Worm (Caenorhabditis elegans) whole organism, late embryonic: ENCODE data around the gene scav-4.

Experiments used
- C08G9.2 ChIP-seq: sonication (generic microtip); optimal IDR thresholded peaks from 2 replicates; lab custom pipeline; 2016; ENCODE audit warnings: mild to moderate bottlenecking, missing genetic modification characterization, moderate library complexity, missing compliant biosample characterization
- C38D4.7 ChIP-seq: fragments of 200-800 bp; sonication (Bioruptor generic); optimal IDR thresholded peaks from 2 replicates; lab custom pipeline; 2018; ENCODE audit warnings: mild to moderate bottlenecking, missing genetic modification characterization, moderate library complexity, missing compliant biosample characterization
- F13H6.1 ChIP-seq: sonication (generic microtip); optimal IDR thresholded peaks from 2 replicates; lab custom pipeline; 2016; ENCODE audit warnings: missing genetic modification characterization, missing compliant biosample characterization
- K02D7.2 ChIP-seq: sonication (generic microtip); optimal IDR thresholded peaks from 2 replicates; lab custom pipeline; 2017; ENCODE audit warnings: mild to moderate bottlenecking, missing genetic modification characterization, missing compliant biosample characterization
- K09A11.1 ChIP-seq: sonication (generic microtip); optimal IDR thresholded peaks from 2 replicates; lab custom pipeline; 2017; ENCODE audit warnings: antibody characterized with exemption, mild to moderate bottlenecking, missing genetic modification characterization, missing compliant biosample characterization; ENCODE audit not compliant: insufficient read depth
- T23F11.4 ChIP-seq: fragments of 200-800 bp; sonication (Bioruptor generic); optimal IDR thresholded peaks from 2 replicates; lab custom pipeline; 2018; ENCODE audit warnings: mild to moderate bottlenecking, missing genetic modification characterization, missing compliant biosample characterization
- ama-1 ChIP-seq: fragments of 150-350 bp; optimal IDR thresholded peaks from 2 replicates; lab custom pipeline; 2014
- ceh-14 ChIP-seq: sonication (generic microtip); optimal IDR thresholded peaks from 2 replicates; lab custom pipeline; 2016; ENCODE audit warnings: missing genotype, missing genetic modification characterization, missing compliant biosample characterization
- ceh-18 ChIP-seq: sonication (generic microtip); optimal IDR thresholded peaks from 2 replicates; lab custom pipeline; 2016; ENCODE audit warnings: missing genetic modification characterization, missing compliant biosample characterization
- ceh-24 ChIP-seq: sonication (generic microtip); optimal IDR thresholded peaks from 2 replicates; lab custom pipeline; 2016; ENCODE audit warnings: mild to moderate bottlenecking, missing genetic modification characterization, missing compliant biosample characterization
- ceh-34 ChIP-seq: sonication (generic microtip); optimal IDR thresholded peaks from 2 replicates; lab custom pipeline; 2016; ENCODE audit warnings: mild to moderate bottlenecking, missing genetic modification characterization, missing compliant biosample characterization
- ceh-45 ChIP-seq: fragments of 200-800 bp; sonication (Bioruptor generic); IDR thresholded peaks from 2 replicates; pipeline ENCODE4 v1.3.6; 2022; ENCODE audit warnings: missing genetic modification reagents, missing genetic modification characterization, missing compliant biosample characterization
- ceh-9 ChIP-seq: sonication (generic microtip); optimal IDR thresholded peaks from 2 replicates; lab custom pipeline; 2016; ENCODE audit warnings: mild to moderate bottlenecking, missing genetic modification characterization, inconsistent platforms, missing compliant biosample characterization
- dmd-4 ChIP-seq: sonication (generic microtip); optimal IDR thresholded peaks from 2 replicates; lab custom pipeline; 2016; ENCODE audit warnings: borderline replicate concordance, missing genetic modification characterization, missing compliant biosample characterization
- elt-2 ChIP-seq: sonication (generic microtip); optimal IDR thresholded peaks from 2 replicates; lab custom pipeline; 2016; ENCODE audit warnings: missing genetic modification reagents, missing genetic modification characterization, missing compliant biosample characterization
- ets-4 ChIP-seq: sonication (generic microtip); optimal IDR thresholded peaks from 2 replicates; lab custom pipeline; 2016; ENCODE audit warnings: missing genetic modification characterization, missing compliant biosample characterization
- eyg-1 ChIP-seq: sonication (generic microtip); optimal IDR thresholded peaks from 2 replicates; lab custom pipeline; 2016; ENCODE audit warnings: missing genotype, missing genetic modification characterization, missing compliant biosample characterization
- fkh-10 ChIP-seq: fragments of 150-350 bp; optimal IDR thresholded peaks from 2 replicates; lab custom pipeline; 2014; ENCODE audit warnings: missing biosample characterization, missing genetic modification reagents, missing genetic modification characterization
- hlh-13 ChIP-seq: fragments of 200-800 bp; sonication (Bioruptor generic); optimal IDR thresholded peaks from 2 replicates; lab custom pipeline; 2018; ENCODE audit warnings: mild to moderate bottlenecking, missing genetic modification characterization, missing compliant biosample characterization
- lin-11 ChIP-seq: fragments of 200-800 bp; sonication (Bioruptor generic); optimal IDR thresholded peaks from 2 replicates; lab custom pipeline; 2018; ENCODE audit warnings: mild to moderate bottlenecking, missing genetic modification characterization, missing compliant biosample characterization
- mec-3 ChIP-seq: sonication (generic microtip); optimal IDR thresholded peaks from 2 replicates; lab custom pipeline; 2016; ENCODE audit warnings: borderline replicate concordance, missing genetic modification characterization, missing compliant biosample characterization
- nfya-1 ChIP-seq: sonication (generic microtip); optimal IDR thresholded peaks from 2 replicates; lab custom pipeline; 2017; ENCODE audit warnings: missing genetic modification characterization, mild to moderate bottlenecking, missing compliant biosample characterization, antibody characterized with exemption, moderate library complexity
- nhr-11 ChIP-seq: fragments of 150-350 bp; optimal IDR thresholded peaks from 2 replicates; lab custom pipeline; 2014; ENCODE audit warnings: missing biosample characterization, missing genetic modification characterization
- nhr-232 ChIP-seq: sonication (generic microtip); optimal IDR thresholded peaks from 2 replicates; lab custom pipeline; 2016; ENCODE audit warnings: missing genetic modification characterization, missing compliant biosample characterization
- npax-4 ChIP-seq: sonication (generic microtip); optimal IDR thresholded peaks from 2 replicates; lab custom pipeline; 2016; ENCODE audit warnings: missing genetic modification characterization, missing compliant biosample characterization
- pat-9 ChIP-seq: fragments of 200-800 bp; sonication (Bioruptor generic); optimal IDR thresholded peaks from 2 replicates; lab custom pipeline; 2018; ENCODE audit warnings: mild to moderate bottlenecking, missing genetic modification characterization, moderate library complexity, missing compliant biosample characterization
- pha-2 ChIP-seq: sonication (generic microtip); optimal IDR thresholded peaks from 2 replicates; lab custom pipeline; 2017; ENCODE audit warnings: mild to moderate bottlenecking, missing genetic modification characterization, missing compliant biosample characterization
- pha-4 ChIP-seq: fragments of 150-350 bp; optimal IDR thresholded peaks from 2 replicates; lab custom pipeline; 2018; ENCODE audit warnings: missing biosample characterization, missing genetic modification reagents, missing genetic modification characterization
- pros-1 ChIP-seq: fragments of 150-350 bp; optimal IDR thresholded peaks from 2 replicates; lab custom pipeline; 2014; ENCODE audit warnings: missing biosample characterization, missing genetic modification reagents, missing genetic modification characterization
- ref-2 ChIP-seq: sonication (generic microtip); optimal IDR thresholded peaks from 2 replicates; lab custom pipeline; 2016; ENCODE audit warnings: missing genetic modification characterization, missing compliant biosample characterization
- sdc-2 ChIP-seq: sonication (generic microtip); optimal IDR thresholded peaks from 2 replicates; lab custom pipeline; 2016; ENCODE audit warnings: missing genotype, missing genetic modification characterization, missing compliant biosample characterization
- sox-4 ChIP-seq: sonication (generic microtip); optimal IDR thresholded peaks from 2 replicates; lab custom pipeline; 2017; ENCODE audit warnings: mild to moderate bottlenecking, missing genetic modification characterization, inconsistent platforms, missing compliant biosample characterization
- tbx-2 ChIP-seq: sonication (generic microtip); optimal IDR thresholded peaks from 2 replicates; lab custom pipeline; 2016; ENCODE audit warnings: missing genetic modification characterization, missing compliant biosample characterization
- unc-42 ChIP-seq: sonication (generic microtip); optimal IDR thresholded peaks from 2 replicates; lab custom pipeline; 2016; ENCODE audit warnings: missing genotype, missing genetic modification characterization, missing compliant biosample characterization
- unc-55 ChIP-seq: sonication (generic microtip); optimal IDR thresholded peaks from 2 replicates; lab custom pipeline; 2017; ENCODE audit warnings: missing biosample characterization, missing genetic modification reagents, missing genetic modification characterization
- unc-86 ChIP-seq: sonication (generic microtip); optimal IDR thresholded peaks from 2 replicates; lab custom pipeline; 2016; ENCODE audit warnings: missing genetic modification characterization, missing compliant biosample characterization

The scav-4 gene

DNA sequence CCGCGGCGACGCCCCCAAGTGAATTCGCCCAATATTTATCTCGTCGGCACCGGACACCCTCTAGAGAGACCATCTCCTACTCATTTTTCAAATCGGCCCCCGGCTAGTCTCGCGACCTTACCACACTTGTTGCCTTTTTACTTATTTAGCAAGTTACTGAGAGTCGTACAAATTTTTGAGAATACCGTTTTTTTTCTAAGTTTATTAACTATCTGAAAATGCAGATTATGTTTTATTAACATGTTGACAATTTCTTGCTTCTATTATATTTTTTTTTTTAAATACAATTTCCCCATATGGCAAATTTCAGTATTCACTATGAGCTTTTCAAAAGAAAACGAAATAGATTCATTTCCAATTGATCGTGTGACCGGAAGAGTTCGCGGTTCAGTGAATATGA is 4.8 kb upstream of the scav-4 start, which contains the start of the genes F11C1.4 and F11C1.10:
Gene F11C1.4, plus strand, starts transcription at position 301 of the 400 bp plus-strand sequence.
Gene F11C1.10, plus strand, starts transcription at position 309 of the 400 bp plus-strand sequence.
- no peak for TF ChIP-seq ets-4 (tag; lab: Kevin White, UChicago)
- no peak for TF ChIP-seq npax-4 (tag; lab: Kevin White, UChicago)
- no peak for TF ChIP-seq pha-4 (tag; lab: Kevin White, UChicago)
- no peak for TF ChIP-seq ceh-34 (tag; lab: Kevin White, UChicago)
- no peak for TF ChIP-seq F13H6.1 (tag; lab: Kevin White, UChicago)
- no peak for TF ChIP-seq ceh-9 (tag; lab: Kevin White, UChicago)
- TF ChIP-seq unc-86 (tag; lab: Kevin White, UChicago) = no peak
- TF ChIP-seq pha-2 (tag; lab: Kevin White, UChicago) = no peak
- no peak for TF ChIP-seq eyg-1
- TF ChIP-seq ceh-45 (GFP tag; lab: Robert Waterston, UW) = no peak
- TF ChIP-seq hlh-13 = no peak
- no peak for TF ChIP-seq nhr-11
- no peak for TF ChIP-seq fkh-10

ce11 chrX:12977451-12977850 is 4.1 kb upstream of the scav-4 start, which contains the start of gene F11C1.9:
F11C1.9 (minus strand) TSS chrX:12977551.
- no peak for TF ChIP-seq K09A11.1 (tag; lab: Kevin White, UChicago)
- TF ChIP-seq C08G9.2 = no peak
- no peak for TF ChIP-seq K02D7.2 (tag; lab: Kevin White, UChicago)
- no peak for TF ChIP-seq unc-42 (tag; lab: Kevin White, UChicago)
- TF ChIP-seq pros-1 = no peak
- TF ChIP-seq dmd-4 (tag; lab: Kevin White, UChicago) = no peak
- TF ChIP-seq sdc-2 = no peak
- no peak for TF ChIP-seq F13H6.1 (tag; lab: Kevin White, UChicago)
- TF ChIP-seq sox-4 = no peak
- no peak for TF ChIP-seq nhr-11
- no peak for TF ChIP-seq ceh-24 (tag; lab: Kevin White, UChicago)
- no peak for TF ChIP-seq ceh-9 (tag; lab: Kevin White, UChicago)
- no peak for TF ChIP-seq lin-11 (tag; lab: Kevin White, UChicago)
- TF ChIP-seq C38D4.7 = no peak
- TF ChIP-seq nhr-232 (tag; lab: Kevin White, UChicago) = no peak
- no peak for TF ChIP-seq pha-4 (tag; lab: Kevin White, UChicago)
- TF ChIP-seq pat-9 (tag; lab: Kevin White, UChicago) = no peak

DNA sequence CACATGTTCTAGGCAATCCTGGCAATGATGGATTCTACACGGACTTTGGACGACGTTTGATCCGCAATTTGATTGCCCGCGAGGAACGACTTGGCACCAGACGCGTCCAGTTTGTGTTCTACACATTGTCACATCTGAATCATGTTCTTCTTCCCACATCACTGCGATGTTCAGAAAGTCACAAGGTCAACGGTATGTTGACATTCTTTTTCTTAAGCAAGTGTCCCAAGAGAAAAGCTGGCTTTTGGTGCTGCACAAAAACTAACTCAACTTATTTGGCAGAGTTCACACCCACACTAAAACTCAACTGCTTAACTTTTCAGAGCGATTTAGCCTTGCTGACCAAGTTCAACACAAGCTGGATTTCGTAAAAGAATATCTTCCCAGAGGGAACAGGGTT is 3.0 kb upstream of the scav-4 start:
- TF ChIP-seq tbx-2 (tag; lab: Kevin White, UChicago) (no peak), ceh-18 (tag; lab: Kevin White, UChicago) (no peak), ceh-9 (tag; lab: Kevin White, UChicago) (no peak)

ce11 chrX:12979747-12980146 is 1.8 kb upstream of the scav-4 start:
- no peak for TF ChIP-seq unc-55 (GFP tag; lab: Kevin White, UChicago)
- peak; percentile 32 for TF ChIP-seq elt-2 (tag; lab: Kevin White, UChicago)

DNA sequence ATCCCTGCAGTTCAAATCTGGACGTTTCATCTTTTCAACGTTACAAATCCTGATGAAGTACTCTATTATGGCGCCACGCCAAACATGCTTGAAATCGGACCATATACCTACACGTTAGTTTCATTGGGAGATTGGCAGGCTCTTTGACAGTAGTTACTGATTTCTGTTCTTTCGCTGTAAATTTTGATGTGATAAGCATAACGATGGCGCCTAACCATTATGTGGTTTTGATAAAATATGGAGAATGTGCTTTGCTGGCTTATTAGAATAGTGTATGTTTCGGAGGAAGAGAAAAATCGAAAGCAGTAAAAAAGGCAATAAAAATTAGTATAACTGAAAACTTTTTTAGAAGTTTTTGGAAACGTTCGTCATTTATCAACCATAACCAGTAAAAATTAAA is 1.1 kb downstream of the scav-4 start:
- TF ChIP-seq sox-4 (no peak), nfya-1 (no peak), T23F11.4 (GFP tag; lab: Kevin White, UChicago) (no peak), mec-3 (tag; lab: Kevin White, UChicago) (no peak), npax-4 (tag; lab: Kevin White, UChicago) (no peak), ama-1 (lab: Kevin White, UChicago) (no peak), pha-2 (tag; lab: Kevin White, UChicago) (no peak), ref-2 (tag; lab: Kevin White, UChicago) (no peak), pha-4 (tag; lab: Kevin White, UChicago) (no peak), unc-86 (tag; lab: Kevin White, UChicago) (no peak), ceh-14 (tag; lab: Kevin White, UChicago) (no peak)
